Fruit fly (Drosophila melanogaster) whole organism, prepupa: ENCODE data around the gene CG5071.

Source experiments
- CG10669 ChIP-seq: fragments of 200-800 bp; sonication (Bioruptor generic); optimal IDR thresholded peaks from 3 replicates; lab custom pipeline; 2018; ENCODE audit warnings: missing biosample characterization, mild to moderate bottlenecking, missing genetic modification characterization, moderate library complexity
- CG11762 ChIP-seq: fragments of 200-800 bp; sonication (Bioruptor generic); optimal IDR thresholded peaks from 3 replicates; lab custom pipeline; 2016; ENCODE audit warnings: missing biosample characterization, missing genetic modification characterization; ENCODE audit not compliant: insufficient read depth
- CG11902 ChIP-seq: fragments of 200-800 bp; sonication (Bioruptor generic); optimal IDR thresholded peaks from 3 replicates; lab custom pipeline; 2016; ENCODE audit warnings: missing biosample characterization, missing genetic modification characterization
- CG15336 ChIP-seq: fragments of 200-800 bp; sonication (Bioruptor generic); IDR thresholded peaks from 2 replicates; pipeline ENCODE4 v1.3.6; 2022; ENCODE audit warnings: missing biosample characterization, missing genetic modification characterization
- CG16779 ChIP-seq: fragments of 200-800 bp; sonication (Bioruptor generic); optimal IDR thresholded peaks from 3 replicates; lab custom pipeline; 2017; ENCODE audit warnings: missing biosample characterization, mild to moderate bottlenecking, missing genetic modification characterization
- CG3032 ChIP-seq: fragments of 200-800 bp; optimal IDR thresholded peaks from 2 replicates; lab custom pipeline; 2019; ENCODE audit warnings: missing biosample characterization, mild to moderate bottlenecking, missing genetic modification characterization, moderate library complexity
- CG31627 ChIP-seq: fragments of 200-800 bp; sonication (Bioruptor generic); optimal IDR thresholded peaks from 3 replicates; lab custom pipeline; 2016; ENCODE audit warnings: missing biosample characterization, missing genetic modification characterization
- CG32006 ChIP-seq: fragments of 200-800 bp; sonication (Bioruptor generic); optimal IDR thresholded peaks from 3 replicates; lab custom pipeline; 2017; ENCODE audit warnings: missing biosample characterization, mild to moderate bottlenecking, missing genetic modification characterization
- CG34406 ChIP-seq: fragments of 200-800 bp; sonication (Bioruptor generic); optimal IDR thresholded peaks from 3 replicates; lab custom pipeline; 2016; ENCODE audit warnings: missing biosample characterization, missing genetic modification characterization
- CG3919 ChIP-seq: fragments of 200-800 bp; sonication (Bioruptor generic); optimal IDR thresholded peaks from 3 replicates; lab custom pipeline; 2016; ENCODE audit warnings: missing biosample characterization, missing genetic modification characterization
- CG4318 ChIP-seq: fragments of 200-800 bp; sonication (Bioruptor generic); optimal IDR thresholded peaks from 3 replicates; lab custom pipeline; 2017; ENCODE audit warnings: missing biosample characterization, mild to moderate bottlenecking, missing genetic modification characterization
- CG6163 ChIP-seq: fragments of 200-800 bp; sonication (Bioruptor generic); IDR thresholded peaks from 3 replicates; pipeline ENCODE4 v1.3.6; 2022; ENCODE audit warnings: missing biosample characterization, missing genetic modification characterization
- CG6276 ChIP-seq: fragments of 200-800 bp; sonication (Bioruptor generic); optimal IDR thresholded peaks from 2 replicates; lab custom pipeline; 2017; ENCODE audit warnings: missing biosample characterization, mild to moderate bottlenecking, missing genetic modification characterization
- CG6792 ChIP-seq: fragments of 200-800 bp; sonication (Bioruptor generic); optimal IDR thresholded peaks from 3 replicates; lab custom pipeline; 2016; ENCODE audit warnings: missing biosample characterization, missing genetic modification characterization
- CG6808 ChIP-seq: fragments of 200-800 bp; sonication (Bioruptor generic); optimal IDR thresholded peaks from 3 replicates; lab custom pipeline; 2017; ENCODE audit warnings: missing biosample characterization, missing genetic modification characterization, mild to moderate bottlenecking, moderate library complexity, missing genetic modification reagents
- CG6854 ChIP-seq: fragments of 200-800 bp; sonication (Bioruptor generic); optimal IDR thresholded peaks from 2 replicates; lab custom pipeline; 2017; ENCODE audit warnings: missing biosample characterization, mild to moderate bottlenecking, missing genetic modification characterization
- CG7368 ChIP-seq: fragments of 200-800 bp; sonication (Bioruptor generic); optimal IDR thresholded peaks from 3 replicates; lab custom pipeline; 2016; ENCODE audit warnings: missing biosample characterization, missing genetic modification characterization
- CG8319 ChIP-seq: fragments of 200-800 bp; sonication (Bioruptor generic); optimal IDR thresholded peaks from 3 replicates; lab custom pipeline; 2016; ENCODE audit warnings: missing biosample characterization, missing genetic modification characterization
- CG8632 ChIP-seq: fragments of 200-800 bp; sonication (Bioruptor generic); optimal IDR thresholded peaks from 3 replicates; lab custom pipeline; 2016; ENCODE audit warnings: missing biosample characterization, missing genetic modification characterization
- CG9139 ChIP-seq: fragments of 200-800 bp; sonication (Bioruptor generic); optimal IDR thresholded peaks from 3 replicates; lab custom pipeline; 2017; ENCODE audit warnings: missing biosample characterization, mild to moderate bottlenecking, missing genetic modification characterization
- Eip75B ChIP-seq: fragments of 200-800 bp; sonication (Bioruptor generic); optimal IDR thresholded peaks from 3 replicates; lab custom pipeline; 2016; ENCODE audit warnings: missing biosample characterization, missing genetic modification characterization
- Eip93F ChIP-seq: fragments of 200-800 bp; sonication (Bioruptor generic); optimal IDR thresholded peaks from 2 replicates; lab custom pipeline; 2016; ENCODE audit warnings: missing biosample characterization, mild to moderate bottlenecking, missing genetic modification characterization
- Ets21C ChIP-seq: fragments of 200-800 bp; sonication (Bioruptor generic); optimal IDR thresholded peaks from 3 replicates; lab custom pipeline; 2016; ENCODE audit warnings: missing biosample characterization, missing genetic modification characterization
- Ets96B ChIP-seq: fragments of 200-800 bp; optimal IDR thresholded peaks from 2 replicates; lab custom pipeline; 2019; ENCODE audit warnings: missing biosample characterization, mild to moderate bottlenecking, missing genetic modification characterization, moderate library complexity
- Gug ChIP-seq: fragments of 200-800 bp; sonication (Bioruptor generic); IDR thresholded peaks from 2 replicates; pipeline ENCODE4 v1.3.6; 2022; ENCODE audit warnings: missing biosample characterization, missing genetic modification characterization
- Hr39 ChIP-seq: fragments of 200-800 bp; sonication (Bioruptor generic); optimal IDR thresholded peaks from 2 replicates; lab custom pipeline; 2016; ENCODE audit warnings: missing biosample characterization, missing genetic modification characterization
- Hr4 ChIP-seq: fragments of 200-800 bp; sonication (Bioruptor generic); optimal IDR thresholded peaks from 3 replicates; lab custom pipeline; 2016; ENCODE audit warnings: missing biosample characterization, missing genetic modification characterization
- Lpt ChIP-seq: fragments of 200-800 bp; sonication (Bioruptor generic); optimal IDR thresholded peaks from 3 replicates; lab custom pipeline; 2016; ENCODE audit warnings: missing biosample characterization, missing genetic modification characterization
- Met ChIP-seq: fragments of 200-800 bp; sonication (Bioruptor generic); optimal IDR thresholded peaks from 3 replicates; lab custom pipeline; 2016; ENCODE audit warnings: missing biosample characterization, missing genetic modification characterization
- OdsH ChIP-seq: fragments of 200-800 bp; sonication (Bioruptor generic); optimal IDR thresholded peaks from 3 replicates; lab custom pipeline; 2016; ENCODE audit warnings: missing biosample characterization, missing genetic modification characterization
- Smox ChIP-seq: fragments of 200-800 bp; sonication (Bioruptor generic); optimal IDR thresholded peaks from 3 replicates; lab custom pipeline; 2016; ENCODE audit warnings: missing biosample characterization, missing genetic modification characterization
- Sox102F ChIP-seq: fragments of 200-800 bp; sonication (Bioruptor generic); optimal IDR thresholded peaks from 2 replicates; lab custom pipeline; 2016; ENCODE audit warnings: missing biosample characterization, mild to moderate bottlenecking, missing genetic modification characterization
- Sox14 ChIP-seq: fragments of 200-800 bp; sonication (Bioruptor generic); optimal IDR thresholded peaks from 3 replicates; lab custom pipeline; 2016; ENCODE audit warnings: missing biosample characterization, missing genetic modification characterization
- Sox15 ChIP-seq: fragments of 200-800 bp; sonication (Bioruptor generic); optimal IDR thresholded peaks from 3 replicates; lab custom pipeline; 2016; ENCODE audit warnings: missing biosample characterization, missing genetic modification characterization
- achi ChIP-seq: fragments of 200-800 bp; sonication (Bioruptor generic); optimal IDR thresholded peaks from 3 replicates; lab custom pipeline; 2016; ENCODE audit warnings: missing biosample characterization, missing genetic modification characterization
- acj6 ChIP-seq: fragments of 200-800 bp; sonication (Bioruptor generic); optimal IDR thresholded peaks from 3 replicates; lab custom pipeline; 2016; ENCODE audit warnings: missing biosample characterization, missing genetic modification characterization
- cyc ChIP-seq: fragments of 200-800 bp; sonication (Bioruptor generic); optimal IDR thresholded peaks from 3 replicates; lab custom pipeline; 2016; ENCODE audit warnings: missing biosample characterization, missing genetic modification characterization
- dac ChIP-seq: fragments of 200-800 bp; sonication (Bioruptor generic); optimal IDR thresholded peaks from 2 replicates; lab custom pipeline; 2017; ENCODE audit warnings: missing biosample characterization, mild to moderate bottlenecking, missing genetic modification characterization
- eg ChIP-seq: fragments of 200-800 bp; sonication (Bioruptor generic); IDR thresholded peaks from 3 replicates; pipeline ENCODE4 v1.3.6; 2022; ENCODE audit warnings: missing biosample characterization, missing genetic modification characterization
- esn ChIP-seq: fragments of 200-800 bp; sonication (Bioruptor generic); optimal IDR thresholded peaks from 2 replicates; lab custom pipeline; 2016; ENCODE audit warnings: missing biosample characterization, mild to moderate bottlenecking, missing genetic modification characterization, moderate library complexity
- fd59A ChIP-seq: fragments of 200-800 bp; sonication (Bioruptor generic); optimal IDR thresholded peaks from 2 replicates; lab custom pipeline; 2017; ENCODE audit warnings: missing biosample characterization, mild to moderate bottlenecking, missing genetic modification characterization, missing genetic modification reagents
- fd85E ChIP-seq: fragments of 200-800 bp; sonication (Bioruptor generic); optimal IDR thresholded peaks from 3 replicates; lab custom pipeline; 2016; ENCODE audit warnings: missing biosample characterization, missing genetic modification characterization
- net ChIP-seq: fragments of 200-800 bp; sonication (Bioruptor generic); optimal IDR thresholded peaks from 3 replicates; lab custom pipeline; 2016; ENCODE audit warnings: missing biosample characterization, missing genetic modification characterization
- pdm3 ChIP-seq: fragments of 200-800 bp; sonication (Bioruptor generic); optimal IDR thresholded peaks from 3 replicates; lab custom pipeline; 2016; ENCODE audit warnings: missing biosample characterization, missing genetic modification characterization
- salr ChIP-seq, 2 experiments: fragments of 200-800 bp; sonication (Bioruptor generic); optimal IDR thresholded peaks; 3 replicates each; lab custom pipeline; 2016 to 2018; ENCODE audit warnings: missing biosample characterization in 2 of 2, missing genetic modification characterization in 2 of 2, mild to moderate bottlenecking in 1 of 2
- ss ChIP-seq, 2 experiments: fragments of 200-800 bp; sonication (Bioruptor generic); optimal IDR thresholded peaks; 2 replicates in 1 of 2; 3 replicates in 1 of 2; lab custom pipeline; 2017 to 2018; ENCODE audit warnings: mild to moderate bottlenecking in 2 of 2, missing biosample characterization in 2 of 2, missing genetic modification characterization in 2 of 2, moderate library complexity in 1 of 2
- topi ChIP-seq: fragments of 200-800 bp; sonication (Bioruptor generic); optimal IDR thresholded peaks from 3 replicates; lab custom pipeline; 2016; ENCODE audit warnings: missing biosample characterization, missing genetic modification characterization
- vri ChIP-seq: fragments of 200-800 bp; sonication (Bioruptor generic); optimal IDR thresholded peaks from 3 replicates; lab custom pipeline; 2016; ENCODE audit warnings: missing biosample characterization, mild to moderate bottlenecking, missing genetic modification characterization

Gene CG5071

DNA sequence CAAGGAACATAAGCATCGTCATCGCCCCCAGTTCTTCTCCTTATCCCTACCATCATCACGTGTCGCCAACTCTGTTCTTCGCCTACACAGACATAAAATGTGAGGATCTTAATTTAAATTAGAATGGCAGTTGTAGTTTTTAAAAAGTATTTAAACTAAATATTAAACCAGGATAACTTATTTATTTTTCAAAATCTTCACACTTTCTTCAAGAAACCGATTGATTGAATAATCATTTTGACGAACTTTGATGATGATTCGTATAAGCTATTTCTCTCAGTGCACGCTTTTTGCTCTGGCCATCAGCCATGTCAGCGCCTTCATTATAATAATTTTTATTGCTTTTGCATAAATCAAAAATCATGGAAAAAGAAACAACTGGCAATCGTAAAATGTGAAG, 20.7 kb downstream of the CG5071 start (continued):
- TF ChIP-seq Sox14 (peak; percentile 54), dac (GFP tag; lab: Kevin White, UChicago) (no peak), Eip93F (GFP tag; lab: Kevin White, UChicago) (peak; percentile 66), CG11762 (GFP tag; lab: Kevin White, UChicago) (peak; percentile 26), CG31627 (GFP tag; lab: Kevin White, UChicago) (peak; percentile 67), CG8632 (GFP tag; lab: Kevin White, UChicago) (peak; percentile 55), Hr4 (peak; percentile 25), CG6854 (GFP tag; lab: Kevin White, UChicago) (peak; percentile 36), Hr39 (GFP tag; lab: Kevin White, UChicago) (peak; percentile 72), CG6808 (GFP tag; lab: Kevin White, UChicago) (peak; percentile 69), pdm3 (GFP tag; lab: Kevin White, UChicago) (peak; percentile 66), ss (GFP tag; optimal IDR thresholded peaks at IDR 0.05; lab: Kevin White, UChicago) (peak; percentile 37 to 70), fd85E (GFP tag; lab: Kevin White, UChicago) (no peak), CG11902 (peak; percentile 8), Gug (no peak), CG6792 (GFP tag; lab: Kevin White, UChicago) (peak; percentile 61), Sox102F (GFP tag; lab: Kevin White, UChicago) (peak; percentile 81), salr (GFP tag; optimal IDR thresholded peaks at IDR 0.05; lab: Kevin White, UChicago) (peak; percentile 16 to 17), CG16779 (tag; lab: Kevin White, UChicago) (no peak), CG7368 (GFP tag; lab: Kevin White, UChicago) (peak; percentile 51), Met (peak; percentile 85), CG32006 (GFP tag; lab: Kevin White, UChicago) (peak; percentile 35), esn (GFP tag; lab: Kevin White, UChicago) (peak; percentile 86), CG6163 (GFP tag; lab: Robert Waterston, UW) (peak; percentile 45; the same call in 1 of the 3 replicates), acj6 (peak; percentile 62), CG8319 (GFP tag; lab: Kevin White, UChicago) (peak; percentile 13), Ets96B (tag; lab: Kevin White, UChicago) (peak; percentile 70), CG3032 (peak; percentile 65), CG15336 (no peak), Lpt (no peak), Eip75B (GFP tag; lab: Kevin White, UChicago) (peak; percentile 75), Smox (GFP tag; lab: Kevin White, UChicago) (peak; percentile 78), CG4318 (no peak), Ets21C (GFP tag; lab: Kevin White, UChicago) (peak; percentile 53), fd59A (GFP tag; lab: Kevin White, UChicago) (peak; percentile 17), CG3919 (GFP tag; lab: Kevin White, UChicago) (peak; percentile 72), vri (GFP tag; lab: Kevin White, UChicago) (peak; percentile 62)

DNA sequence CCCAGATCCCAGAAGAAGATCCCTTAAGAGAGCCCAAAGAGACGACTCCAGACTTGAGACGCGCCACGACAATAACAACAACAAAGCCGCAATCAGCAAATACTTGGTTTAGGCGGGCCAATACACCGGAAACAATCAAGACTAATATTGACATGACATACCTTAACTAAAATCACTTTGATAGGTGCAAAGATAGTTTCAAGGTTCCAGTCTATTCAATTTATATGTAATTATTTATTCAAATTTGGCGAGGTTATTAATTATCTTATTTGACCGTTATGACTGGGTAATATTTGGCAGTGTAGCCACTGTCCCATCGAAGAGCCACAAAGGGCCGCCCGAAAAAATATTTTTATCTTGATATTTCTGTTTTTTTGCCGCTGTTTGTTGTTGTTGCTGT, 22.2 kb downstream of the CG5071 start:
- TF ChIP-seq CG32006 (GFP tag; lab: Kevin White, UChicago) (peak; percentile 52), pdm3 (GFP tag; lab: Kevin White, UChicago) (peak; percentile 85), CG34406 (GFP tag; lab: Kevin White, UChicago) (peak; percentile 85), Sox15 (GFP tag; lab: Kevin White, UChicago) (peak; percentile 76), CG6808 (GFP tag; lab: Kevin White, UChicago) (peak; percentile 89), eg (GFP tag; lab: Robert Waterston, UW) (peak; percentile 31; the same call in 1 of the 3 replicates), CG3919 (GFP tag; lab: Kevin White, UChicago) (peak; percentile 90), net (GFP tag; lab: Kevin White, UChicago) (peak; percentile 79), Lpt (peak; percentile 42), fd85E (GFP tag; lab: Kevin White, UChicago) (peak; percentile 42), CG4318 (no peak), topi (GFP tag; lab: Kevin White, UChicago) (peak; percentile 93), OdsH (GFP tag; lab: Kevin White, UChicago) (peak; percentile 89), CG6792 (GFP tag; lab: Kevin White, UChicago) (peak; percentile 92), CG10669 (GFP tag; lab: Kevin White, UChicago) (peak; percentile 83), cyc (GFP tag; lab: Kevin White, UChicago) (peak; percentile 92), CG6276 (GFP tag; lab: Kevin White, UChicago) (no peak), Gug (peak; percentile 33; the same call in 1 of the 2 replicates), Smox (GFP tag; lab: Kevin White, UChicago) (peak; percentile 91), CG6163 (GFP tag; lab: Robert Waterston, UW) (peak; percentile 88), CG31627 (GFP tag; lab: Kevin White, UChicago) (peak; percentile 87), Hr39 (GFP tag; lab: Kevin White, UChicago) (peak; percentile 86), CG11902 (peak; percentile 84), CG7368 (GFP tag; lab: Kevin White, UChicago) (peak; percentile 86), achi (peak; percentile 86), vri (GFP tag; lab: Kevin White, UChicago) (peak; percentile 91), fd59A (GFP tag; lab: Kevin White, UChicago) (peak; percentile 70), CG8319 (GFP tag; lab: Kevin White, UChicago) (peak; percentile 84), CG9139 (GFP tag; lab: Kevin White, UChicago) (peak; percentile 69)
